Worm (Caenorhabditis elegans): ENCODE measurements around the gene srt-31.

Gene srt-31

DNA sequence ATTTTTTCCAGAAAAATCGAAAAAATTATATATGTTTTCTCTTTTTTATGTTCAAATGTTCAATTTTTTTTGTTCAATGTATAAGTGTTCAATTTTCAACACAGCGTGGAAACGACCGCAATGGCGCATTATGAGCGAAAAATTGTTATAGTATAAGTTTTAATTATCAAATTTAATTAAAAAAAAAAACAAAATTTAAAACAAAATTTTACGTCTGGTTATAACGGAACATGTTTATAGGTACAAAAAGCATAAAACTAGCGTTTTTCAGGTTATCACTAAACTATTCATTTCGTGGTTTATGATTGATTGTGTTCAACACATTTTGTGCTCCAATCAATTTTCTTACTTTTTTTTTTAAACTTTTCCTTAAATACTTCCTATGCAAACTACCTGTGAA is 16.6 kb downstream of the srt-31 start, which contains the start of gene nhr-106:
Gene nhr-106, plus strand, starts transcription at position 301 of the 400 bp plus-strand sequence.
- TF ChIP-seq zip-8 (tag; optimal IDR thresholded peaks at IDR 0.05): no peak
- TF ChIP-seq snpc-4 (tag; optimal IDR thresholded peaks at IDR 0.05): no peak
- no peak for TF ChIP-seq hlh-1 (tag; optimal IDR thresholded peaks at IDR 0.05)
- TF ChIP-seq tbx-8 (GFP tag; optimal IDR thresholded peaks at IDR 0.05): no peak
- no peak for TF ChIP-seq mab-5 (tag; optimal IDR thresholded peaks at IDR 0.05)
- no peak for TF ChIP-seq M03D4.4 (tag; optimal IDR thresholded peaks at IDR 0.05)
- TF ChIP-seq ceh-83 (GFP tag; optimal IDR thresholded peaks at IDR 0.05): no peak

ce11 chrV:491432-491831 is 18.7 kb downstream of the srt-31 start, which contains the start of gene str-196:
Gene str-196 (plus strand): TSS chrV:491732.
- TF ChIP-seq drap-1 (GFP tag; optimal IDR thresholded peaks at IDR 0.05) (no peak), hlh-1 (tag; optimal IDR thresholded peaks at IDR 0.05) (no peak), ceh-83 (GFP tag; optimal IDR thresholded peaks at IDR 0.05) (no peak)

DNA sequence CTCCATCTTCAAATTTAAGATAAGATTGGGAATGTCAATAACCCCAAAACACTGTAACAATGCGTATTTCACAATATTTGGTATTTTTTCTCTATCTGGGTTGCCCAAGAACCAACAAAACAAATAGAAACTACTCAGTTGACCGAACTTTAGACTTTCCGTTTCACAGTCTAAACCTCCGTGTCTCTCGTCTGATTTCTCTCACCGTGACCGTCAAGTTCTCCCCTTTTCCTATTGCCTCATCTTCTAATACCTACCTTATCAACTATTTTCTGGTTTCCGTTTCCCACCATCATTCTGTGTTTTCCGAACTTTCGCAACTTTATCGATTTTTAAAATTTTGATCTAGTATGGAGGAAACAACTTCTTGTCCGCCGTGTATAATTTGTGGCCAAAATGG is 21.6 kb downstream of the srt-31 start, which contains the start of gene nhr-131:
Gene nhr-131, plus strand, starts transcription at position 87 of the 400 bp plus-strand sequence.
- TF ChIP-seq ztf-11 (tag; optimal IDR thresholded peaks at IDR 0.05) (no peak), lin-32 (GFP tag; optimal IDR thresholded peaks at IDR 0.05) (no peak), ham-2 (GFP tag; optimal IDR thresholded peaks at IDR 0.05) (no peak), blmp-1 (tag; optimal IDR thresholded peaks at IDR 0.05) (no peak), elt-3 (tag; optimal IDR thresholded peaks at IDR 0.05) (no peak), unc-120 (tag; optimal IDR thresholded peaks at IDR 0.05; ENCODE audit: poor library complexity, severe bottlenecking) (no peak), tbx-8 (GFP tag; optimal IDR thresholded peaks at IDR 0.05) (no peak), flh-1 (GFP tag; optimal IDR thresholded peaks at IDR 0.05) (no peak), sptf-1 (tag; optimal IDR thresholded peaks at IDR 0.05) (no peak), pha-4 (tag; optimal IDR thresholded peaks at IDR 0.05) (no peak), hlh-1 (tag; optimal IDR thresholded peaks at IDR 0.05) (no peak), nhr-2 (tag; optimal IDR thresholded peaks at IDR 0.05) (no peak), sem-2 (GFP tag; optimal IDR thresholded peaks at IDR 0.05) (no peak), nhr-237 (tag; optimal IDR thresholded peaks at IDR 0.05) (no peak), elt-1 (tag; optimal IDR thresholded peaks at IDR 0.05; ENCODE audit: borderline replicate concordance, insufficient read depth) (no peak), ceh-43 (GFP tag; optimal IDR thresholded peaks at IDR 0.05) (no peak), lin-13 (tag; optimal IDR thresholded peaks at IDR 0.05) (no peak), mls-2 (tag; optimal IDR thresholded peaks at IDR 0.05) (no peak), bed-3 (GFP tag; optimal IDR thresholded peaks at IDR 0.05) (no peak)

- TF ChIP-seq elt-1 (tag; optimal IDR thresholded peaks at IDR 0.05; ENCODE audit: borderline replicate concordance, insufficient read depth): no peak
- TF ChIP-seq M03D4.4 (tag; optimal IDR thresholded peaks at IDR 0.05): no peak
- TF ChIP-seq flh-1 (GFP tag; optimal IDR thresholded peaks at IDR 0.05): no peak
- TF ChIP-seq lin-13 (tag; optimal IDR thresholded peaks at IDR 0.05): no peak
- no peak for TF ChIP-seq ceh-39 (tag; optimal IDR thresholded peaks at IDR 0.05)
- TF ChIP-seq bed-3 (GFP tag; optimal IDR thresholded peaks at IDR 0.05): no peak
- no peak for TF ChIP-seq mep-1 (tag; optimal IDR thresholded peaks at IDR 0.05)
- no peak for TF ChIP-seq nhr-76 (tag; optimal IDR thresholded peaks at IDR 0.05)
These were observed 24.7 kb downstream of the srt-31 start, which contains the start of gene T01G6.1 for ce11 chrV:497399-497798. Gene T01G6.1 (plus strand): TSS chrV:497699.

- TF ChIP-seq unc-62 (GFP tag; optimal IDR thresholded peaks at IDR 0.05) (no peak), ces-1 (GFP tag; optimal IDR thresholded peaks at IDR 0.05) (no peak), flh-1 (GFP tag; optimal IDR thresholded peaks at IDR 0.05) (no peak), elt-1 (tag; optimal IDR thresholded peaks at IDR 0.05; ENCODE audit: borderline replicate concordance, insufficient read depth) (no peak), snpc-4 (tag; optimal IDR thresholded peaks at IDR 0.05) (no peak), ceh-39 (tag; optimal IDR thresholded peaks at IDR 0.05) (no peak), lin-32 (GFP tag; optimal IDR thresholded peaks at IDR 0.05) (no peak), lsy-2 (tag; optimal IDR thresholded peaks at IDR 0.05) (no peak), nhr-2 (tag; optimal IDR thresholded peaks at IDR 0.05) (no peak)
These were observed 27.8 kb downstream of the srt-31 start for ce11 chrV:500535-500934.

Measured in whole organism, mixed stage, embryonic.